Worm (Caenorhabditis elegans) whole organism, L4/young adult: ENCODE data around the gene Y45F10C.4.

Experiments
- W03F9.2 ChIP-seq: fragments of 150-350 bp; optimal IDR thresholded peaks from 2 replicates; lab custom pipeline; 2014; ENCODE audit warnings: missing biosample characterization, missing genetic modification characterization
- dao-5 ChIP-seq: sonication (generic microtip); optimal IDR thresholded peaks from 2 replicates; lab custom pipeline; 2016; ENCODE audit warnings: missing genotype, missing genetic modification characterization, moderate library complexity, missing compliant biosample characterization
- him-1 ChIP-seq: sonication (generic microtip); optimal IDR thresholded peaks from 2 replicates; lab custom pipeline; 2016; ENCODE audit warnings: missing genotype, missing genetic modification reagents, missing genetic modification characterization, missing compliant biosample characterization

DNA sequence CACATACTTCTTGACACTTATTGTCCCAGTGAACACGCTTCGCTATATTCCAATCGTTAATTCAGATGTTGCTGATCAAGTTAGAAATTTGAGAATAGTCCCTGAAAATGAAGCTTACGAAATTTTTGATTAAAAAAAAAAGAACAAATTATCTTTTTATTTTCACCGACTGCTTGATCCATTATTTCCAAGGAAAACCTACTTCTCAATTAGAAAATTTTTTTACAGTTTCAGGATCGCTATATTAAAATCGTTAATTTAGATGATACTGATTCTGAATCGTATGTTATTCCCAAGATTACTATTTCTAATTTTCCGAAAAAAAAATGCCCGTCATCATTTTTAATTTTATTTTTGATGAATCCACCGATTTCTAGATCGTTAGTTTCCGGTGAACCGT is 34.6 kb upstream of the Y45F10C.4 start, which contains the start of gene T23G4.127:
- TF ChIP-seq dao-5 (tag; lab: Kevin White, UChicago): no peak
- TF ChIP-seq him-1: no peak
- TF ChIP-seq W03F9.2 (tag; lab: Kevin White, UChicago): no peak
